Fruit fly (Drosophila melanogaster): Measurements from ENCODE around the gene sofe.
A peak's percentile ranks its signal among the peaks of the same experiment; 100 is the strongest.

The sofe gene

DNA sequence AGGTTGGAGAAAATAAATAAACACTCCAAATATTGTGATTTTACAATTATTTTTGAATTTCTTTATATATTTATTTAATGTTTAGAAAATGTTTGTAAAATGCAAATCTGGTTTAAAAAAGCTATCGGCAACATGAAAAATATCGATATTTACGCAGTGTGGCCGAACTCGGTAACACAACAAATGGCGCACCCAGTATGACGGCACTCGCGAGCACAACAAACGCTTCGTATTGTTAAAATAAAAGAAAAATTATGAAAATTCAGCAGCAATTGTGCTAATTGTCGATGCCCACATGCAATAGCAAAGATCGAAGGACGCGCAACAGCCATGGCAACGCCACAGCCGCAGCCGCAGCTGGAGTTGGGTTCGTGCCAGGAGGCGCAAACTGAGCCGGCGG, 8.6 kb downstream of the sofe start, which contains the start of gene CG2202 (continued):
- no peak for TF ChIP-seq pnt (GFP tag; optimal IDR thresholded peaks at IDR 0.05)
- TF ChIP-seq tin (GFP tag; optimal IDR thresholded peaks at IDR 0.05): no peak
- peak; percentile 39 for TF ChIP-seq YL-1 (GFP tag; optimal IDR thresholded peaks at IDR 0.05)
- TF ChIP-seq CG10366 (GFP tag; IDR thresholded peaks at IDR 0.05): no peak
- TF ChIP-seq CG1832 (GFP tag; optimal IDR thresholded peaks at IDR 0.05): no peak
- no peak for TF ChIP-seq NC2β (GFP tag; optimal IDR thresholded peaks at IDR 0.05)
- TF ChIP-seq CG7987 (GFP tag; optimal IDR thresholded peaks at IDR 0.05): no peak
- no peak for TF ChIP-seq zf30C (GFP tag; optimal IDR thresholded peaks at IDR 0.05)
- TF ChIP-seq Eip74EF (GFP tag; optimal IDR thresholded peaks at IDR 0.05): no peak
- peak; percentile 20 for TF ChIP-seq nmo (GFP tag; optimal IDR thresholded peaks at IDR 0.05)
- TF ChIP-seq lbe (GFP tag; optimal IDR thresholded peaks at IDR 0.05): no peak
- no peak for TF ChIP-seq CG1529 (GFP tag; optimal IDR thresholded peaks at IDR 0.05)
- TF ChIP-seq Scr (GFP tag; IDR thresholded peaks at IDR 0.05; ENCODE audit: partially characterized antibody): peak; percentile 77
- TF ChIP-seq her (GFP tag; optimal IDR thresholded peaks at IDR 0.05): no peak
- no peak for TF ChIP-seq CG10565 (GFP tag; optimal IDR thresholded peaks at IDR 0.05)
- no peak for TF ChIP-seq gsb-n (tag; optimal IDR thresholded peaks at IDR 0.05)
- no peak for TF ChIP-seq seq (GFP tag; IDR thresholded peaks at IDR 0.05)
- no peak for TF ChIP-seq CG8290 (GFP tag; optimal IDR thresholded peaks at IDR 0.05)
- no peak for TF ChIP-seq CG8290 (tag; optimal IDR thresholded peaks at IDR 0.05)
- TF ChIP-seq CG2116 (GFP tag; optimal IDR thresholded peaks at IDR 0.05): peak; percentile 97
- no peak for TF ChIP-seq CG9932 (GFP tag; IDR thresholded peaks at IDR 0.05)
- no peak for TF ChIP-seq Rx (GFP tag; IDR thresholded peaks at IDR 0.05)
- no peak for TF ChIP-seq Lpt (GFP tag; optimal IDR thresholded peaks at IDR 0.05)
- no peak for TF ChIP-seq Xrp1 (GFP tag; IDR thresholded peaks at IDR 0.05)
- no peak for TF ChIP-seq CG11504 (tag; optimal IDR thresholded peaks at IDR 0.05)
- TF ChIP-seq luna (GFP tag; optimal IDR thresholded peaks at IDR 0.05): no peak
- TF ChIP-seq CG17829 (tag; optimal IDR thresholded peaks at IDR 0.05): no peak
- TF ChIP-seq Camta (GFP tag; optimal IDR thresholded peaks at IDR 0.05): no peak
- TF ChIP-seq CG34376 (GFP tag; optimal IDR thresholded peaks at IDR 0.05): no peak
- TF ChIP-seq twi (tag; optimal IDR thresholded peaks at IDR 0.05): no peak
- no peak for TF ChIP-seq Gsc (GFP tag; IDR thresholded peaks at IDR 0.05)
- no peak for TF ChIP-seq CG3726 (GFP tag; IDR thresholded peaks at IDR 0.05)
- TF ChIP-seq org-1 (GFP tag; optimal IDR thresholded peaks at IDR 0.05): no peak
- TF ChIP-seq Atf6 (GFP tag; IDR thresholded peaks at IDR 0.05): no peak
- no peak for TF ChIP-seq nau (GFP tag; optimal IDR thresholded peaks at IDR 0.05)
- TF ChIP-seq CG31365 (tag; optimal IDR thresholded peaks at IDR 0.05): no peak
- no peak for TF ChIP-seq CG9609 (GFP tag; optimal IDR thresholded peaks at IDR 0.05)
- TF ChIP-seq NC2α (GFP tag; optimal IDR thresholded peaks at IDR 0.05): no peak
- TF ChIP-seq ken (GFP tag; IDR thresholded peaks at IDR 0.05): no peak
- TF ChIP-seq Lhr (GFP tag; optimal IDR thresholded peaks at IDR 0.05): no peak
- TF ChIP-seq otp (GFP tag; IDR thresholded peaks at IDR 0.05): no peak
- no peak for TF ChIP-seq bcd (GFP tag; optimal IDR thresholded peaks at IDR 0.05)
- peak; percentile 63 for TF ChIP-seq E2f2 (GFP tag; IDR thresholded peaks at IDR 0.05)
- no peak for TF ChIP-seq gt (GFP tag; IDR thresholded peaks at IDR 0.05)
- TF ChIP-seq scrt (GFP tag; optimal IDR thresholded peaks at IDR 0.05): no peak
- TF ChIP-seq CG11560 (tag; IDR thresholded peaks at IDR 0.05): no peak
- no peak for TF ChIP-seq mirr (GFP tag; optimal IDR thresholded peaks at IDR 0.05)
- TF ChIP-seq Antp (GFP tag; optimal IDR thresholded peaks at IDR 0.05): no peak
- no peak for TF ChIP-seq Asciz (GFP tag; optimal IDR thresholded peaks at IDR 0.05)
- TF ChIP-seq CG8281 (tag; optimal IDR thresholded peaks at IDR 0.05): no peak
- TF ChIP-seq MESR4 (GFP tag; optimal IDR thresholded peaks at IDR 0.05): peak; percentile 72
- TF ChIP-seq Mad (GFP tag; optimal IDR thresholded peaks at IDR 0.05): no peak
- TF ChIP-seq CG18619 (GFP tag; optimal IDR thresholded peaks at IDR 0.05): no peak
